Worm (Caenorhabditis elegans) whole organism, dauer: ENCODE measurements around the gene fum-1.
"Not testable (repeated sequence)": the region's sequence is repeated elsewhere in the genome, so short reads cannot be mapped to it uniquely, and the experiment has no call there.

ENCODE experiments used
- unc-62 ChIP-seq: sonication (generic microtip); optimal IDR thresholded peaks from 2 replicates; lab custom pipeline; 2017; ENCODE audit warnings: missing biosample characterization, missing genetic modification reagents, missing genetic modification characterization

fum-1 gene

ce11 chrIII:7465347-7465746, at the start of gene fum-1:
fum-1 (plus strand) TSS chrIII:7465605.
- TF ChIP-seq unc-62 (GFP tag; lab: Kevin White, UChicago): no peak

ce11 chrIII:7453653-7454124, 11.7 kb upstream of the fum-1 start, which contains the start of gene alh-12:
alh-12 (plus strand) TSS chrIII:7454074.
- no peak for TF ChIP-seq unc-62 (GFP tag; lab: Kevin White, UChicago)

ce11 chrIII:7456640-7457039, 8.8 kb upstream of the fum-1 start, which contains the start of gene Y69F12A.1:
Y69F12A.1 (plus strand) TSS chrIII:7456940.
- no peak for TF ChIP-seq unc-62 (GFP tag; lab: Kevin White, UChicago)

- TF ChIP-seq unc-62 (GFP tag; lab: Kevin White, UChicago): no peak
These were observed 6.5 kb upstream of the fum-1 start, which contains the start of the genes fipr-19 and fipr-18 for ce11 chrIII:7458846-7459365. fipr-19 (minus strand) TSS chrIII:7458946. fipr-18 (plus strand) TSS chrIII:7459315.

ce11 chrIII:7460018-7460417, 5.4 kb upstream of the fum-1 start, which contains the start of gene mls-1:
mls-1 (plus strand) TSS chrIII:7460341.
- no peak for TF ChIP-seq unc-62 (GFP tag; lab: Kevin White, UChicago)

- TF ChIP-seq unc-62 (GFP tag; lab: Kevin White, UChicago): no peak
These were observed 3.1 kb upstream of the fum-1 start, which contains the start of gene fipr-20 for ce11 chrIII:7462295-7462694. fipr-20 (minus strand) TSS chrIII:7462395.

ce11 chrIII:7463438-7464008, 1.9 kb upstream of the fum-1 start, which contains the start of gene H14A12.3:
H14A12.3 (plus strand) TSS chrIII:7463797.
- no peak for TF ChIP-seq unc-62 (GFP tag; lab: Kevin White, UChicago)

- not testable (repeated sequence) for TF ChIP-seq unc-62 (GFP tag; lab: Kevin White, UChicago)
These were observed 3.6 kb downstream of the fum-1 start, which contains the start of gene H14A12.5 for ce11 chrIII:7468980-7469379. H14A12.5 (minus strand) TSS chrIII:7469080.

- no peak for TF ChIP-seq unc-62 (GFP tag; lab: Kevin White, UChicago)
These were observed 13.5 kb downstream of the fum-1 start for ce11 chrIII:7478932-7479331.

ce11 chrIII:7484765-7485164, 19.4 kb downstream of the fum-1 start:
- TF ChIP-seq unc-62 (GFP tag; lab: Kevin White, UChicago): no peak

ce11 chrIII:7488303-7488702, 22.9 kb downstream of the fum-1 start:
- TF ChIP-seq unc-62 (GFP tag; lab: Kevin White, UChicago): no peak

ce11 chrIII:7489055-7489534, 23.7 kb downstream of the fum-1 start, which contains the start of gene mup-4:
mup-4 (minus strand) TSS chrIII:7489105.
- TF ChIP-seq unc-62 (GFP tag; lab: Kevin White, UChicago): no peak

- no peak for TF ChIP-seq unc-62 (GFP tag; lab: Kevin White, UChicago)
These were observed 24.7 kb downstream of the fum-1 start for ce11 chrIII:7490061-7490460.

- no peak for TF ChIP-seq unc-62 (GFP tag; lab: Kevin White, UChicago)
These were observed 26.5 kb downstream of the fum-1 start for ce11 chrIII:7491931-7492330.

- TF ChIP-seq unc-62 (GFP tag; lab: Kevin White, UChicago): no peak
These were observed 29.5 kb downstream of the fum-1 start for ce11 chrIII:7494850-7495314.

- TF ChIP-seq unc-62 (GFP tag; lab: Kevin White, UChicago): no peak
These were observed 30.3 kb downstream of the fum-1 start for ce11 chrIII:7495616-7496146.
